Worm (Caenorhabditis elegans): ENCODE results near the gene lcmt-1.

ce11 chrIII:4300989-4301498 is 42.2 kb upstream of the lcmt-1 start, which contains the start of gene R10E4.11:
- TF ChIP-seq ztf-29 (GFP tag; IDR thresholded peaks at IDR 0.05), result no peak
- TF ChIP-seq ztf-23 (GFP tag; IDR thresholded peaks at IDR 0.05), result no peak
- TF ChIP-seq tab-1 (GFP tag; IDR thresholded peaks at IDR 0.05), result no peak
- no peak for TF ChIP-seq klf-2 (GFP tag; conservative IDR thresholded peaks at IDR 0.05)
- TF ChIP-seq T22C8.4 (GFP tag; IDR thresholded peaks at IDR 0.05), result no peak
- no peak for TF ChIP-seq ref-1 (GFP tag; conservative IDR thresholded peaks at IDR 0.05)

All from whole organism, midembryonic.